Fruit fly (Drosophila melanogaster) whole organism, wandering third instar larva: ENCODE data around the gene ps.

Experiments used
- Abd-B ChIP-seq: fragments of >200 bp; optimal IDR thresholded peaks from 2 replicates; lab custom pipeline; 2017; ENCODE audit warnings: missing biosample characterization, missing genetic modification characterization
- CG9705 ChIP-seq: fragments of 200-800 bp; sonication (Bioruptor generic); optimal IDR thresholded peaks from 2 replicates; lab custom pipeline; 2018; ENCODE audit warnings: missing biosample characterization, mild to moderate bottlenecking, missing genetic modification characterization
- CrebA ChIP-seq: fragments of 200-800 bp; sonication (Bioruptor generic); optimal IDR thresholded peaks from 2 replicates; lab custom pipeline; 2016; ENCODE audit warnings: missing biosample characterization, mild to moderate bottlenecking, missing genetic modification characterization, borderline replicate concordance
- Dfd ChIP-seq: fragments of >200 bp; optimal IDR thresholded peaks from 2 replicates; lab custom pipeline; 2017; ENCODE audit warnings: missing biosample characterization, missing genetic modification characterization
- Dif ChIP-seq: fragments of 200-275, 200-300 bp; sonication (Bioruptor generic); optimal IDR thresholded peaks from 2 replicates; lab custom pipeline; 2018; ENCODE audit warnings: missing biosample characterization, missing genetic modification characterization; ENCODE audit not compliant: partially characterized antibody
- GATAd ChIP-seq: sonication (Bioruptor generic); optimal IDR thresholded peaks from 2 replicates; lab custom pipeline; 2016; ENCODE audit warnings: missing biosample characterization, missing genetic modification characterization
- HLH106 ChIP-seq: fragments of 200-800 bp; optimal IDR thresholded peaks from 3 replicates; lab custom pipeline; 2019; ENCODE audit warnings: missing biosample characterization, mild to moderate bottlenecking, missing genetic modification characterization, moderate library complexity
- Hnf4 ChIP-seq: fragments of 200-800 bp; sonication (Bioruptor generic); optimal IDR thresholded peaks from 2 replicates; lab custom pipeline; 2016; ENCODE audit warnings: missing biosample characterization, mild to moderate bottlenecking, missing genetic modification characterization
- Hr78 ChIP-seq: fragments of >200 bp; optimal IDR thresholded peaks from 2 replicates; lab custom pipeline; 2017; ENCODE audit warnings: missing biosample characterization, missing genetic modification characterization
- Hr83 ChIP-seq: fragments of 200-300 bp; sonication (Bioruptor generic); optimal IDR thresholded peaks from 2 replicates; lab custom pipeline; 2016; ENCODE audit warnings: missing biosample characterization, mild to moderate bottlenecking, missing genetic modification characterization, moderate library complexity; ENCODE audit not compliant: poor library complexity, severe bottlenecking
- Jra ChIP-seq: sonication (Bioruptor generic); optimal IDR thresholded peaks from 2 replicates; lab custom pipeline; 2016; ENCODE audit warnings: missing biosample characterization, missing genetic modification characterization
- Mio ChIP-seq: sonication (Bioruptor generic); optimal IDR thresholded peaks from 2 replicates; lab custom pipeline; 2016; ENCODE audit warnings: missing biosample characterization, missing genetic modification characterization
- Myc ChIP-seq: fragments of >200 bp; optimal IDR thresholded peaks from 2 replicates; lab custom pipeline; 2017
- N ChIP-seq: fragments of >200 bp; optimal IDR thresholded peaks from 2 replicates; lab custom pipeline; 2018; ENCODE audit warnings: missing biosample characterization, missing external identifiers, missing genetic modification characterization
- OdsH ChIP-seq: fragments of 200-800 bp; sonication (Bioruptor generic); optimal IDR thresholded peaks from 2 replicates; lab custom pipeline; 2016; ENCODE audit warnings: missing biosample characterization, mild to moderate bottlenecking, missing genetic modification characterization
- Rel ChIP-seq, 2 experiments: fragments of 200-800 bp; sonication (Bioruptor generic) in 1 of 2; optimal IDR thresholded peaks; 2 replicates in 1 of 2; 3 replicates in 1 of 2; lab custom pipeline; 2016 to 2019; ENCODE audit warnings: mild to moderate bottlenecking in 2 of 2, missing biosample characterization in 2 of 2, missing genetic modification characterization in 2 of 2, moderate library complexity in 1 of 2
- Vsx2 ChIP-seq: fragments of 200-300, 225-300 bp; sonication (Bioruptor generic); optimal IDR thresholded peaks from 2 replicates; lab custom pipeline; 2018; ENCODE audit warnings: missing biosample characterization, missing genetic modification characterization; ENCODE audit not compliant: partially characterized antibody
- brk ChIP-seq: fragments of 200-800 bp; sonication (Bioruptor generic); optimal IDR thresholded peaks from 2 replicates; lab custom pipeline; 2016; ENCODE audit warnings: missing biosample characterization, mild to moderate bottlenecking, missing genetic modification characterization
- dl ChIP-seq, 2 experiments: fragments of 175-275, 200-275 bp in 1 of 2; fragments of 200-275 bp in 1 of 2; sonication (Bioruptor generic); optimal IDR thresholded peaks; lab custom pipeline; 2018; ENCODE audit warnings: mild to moderate bottlenecking in 2 of 2, missing biosample characterization in 2 of 2, missing genetic modification characterization in 2 of 2, moderate library complexity in 2 of 2; ENCODE audit not compliant: partially characterized antibody in 2 of 2, insufficient read depth in 1 of 2
- dmrt93B ChIP-seq: fragments of 200-800 bp; sonication (Bioruptor generic); optimal IDR thresholded peaks from 2 replicates; lab custom pipeline; 2018; ENCODE audit warnings: missing biosample characterization, mild to moderate bottlenecking, missing genetic modification characterization
- dsf ChIP-seq: sonication (Bioruptor generic); optimal IDR thresholded peaks from 2 replicates; lab custom pipeline; 2016; ENCODE audit warnings: missing biosample characterization, missing genetic modification characterization, borderline replicate concordance
- ey ChIP-seq: fragments of 200-800 bp; sonication (Bioruptor generic); optimal IDR thresholded peaks from 2 replicates; lab custom pipeline; 2016; ENCODE audit warnings: missing biosample characterization, missing genetic modification characterization
- foxo ChIP-seq, 2 experiments: fragments of 200-800 bp; sonication (Bioruptor generic); optimal IDR thresholded peaks; 2 replicates in 1 of 2; 3 replicates in 1 of 2; lab custom pipeline; 2016 to 2017; ENCODE audit warnings: missing biosample characterization in 2 of 2, missing genetic modification characterization in 2 of 2
- fru ChIP-seq: fragments of 200-800 bp; sonication (Bioruptor generic); optimal IDR thresholded peaks from 3 replicates; lab custom pipeline; 2016; ENCODE audit warnings: missing biosample characterization, mild to moderate bottlenecking, missing genetic modification characterization
- h ChIP-seq: fragments of 200-800 bp; sonication (Bioruptor generic); optimal IDR thresholded peaks from 3 replicates; lab custom pipeline; 2016; ENCODE audit warnings: missing biosample characterization, mild to moderate bottlenecking, missing genetic modification characterization
- jim ChIP-seq: fragments of 175-275, 200-325 bp; sonication (Bioruptor generic); optimal IDR thresholded peaks from 2 replicates; lab custom pipeline; 2016; ENCODE audit warnings: missing biosample characterization, mild to moderate bottlenecking, missing genetic modification characterization
- lola ChIP-seq: fragments of >200 bp; optimal IDR thresholded peaks from 2 replicates; lab custom pipeline; 2017; ENCODE audit warnings: missing biosample characterization, missing genetic modification characterization
- pan ChIP-seq: fragments of >200 bp; optimal IDR thresholded peaks from 2 replicates; lab custom pipeline; 2017
- psq ChIP-seq: fragments of 200-800 bp; sonication (Bioruptor generic); optimal IDR thresholded peaks from 3 replicates; lab custom pipeline; 2017; ENCODE audit warnings: missing biosample characterization, mild to moderate bottlenecking, missing genetic modification characterization, moderate library complexity
- sage ChIP-seq: fragments of 200-800 bp; sonication (Bioruptor generic); optimal IDR thresholded peaks from 2 replicates; lab custom pipeline; 2016; ENCODE audit warnings: missing biosample characterization, mild to moderate bottlenecking, missing genetic modification characterization
- sv ChIP-seq: fragments of 200-800 bp; sonication (Bioruptor generic); optimal IDR thresholded peaks from 3 replicates; lab custom pipeline; 2016; ENCODE audit warnings: missing biosample characterization, missing genetic modification characterization
- usp ChIP-seq: fragments of >200 bp; optimal IDR thresholded peaks from 2 replicates; lab custom pipeline; 2017; ENCODE audit warnings: missing biosample characterization, missing genetic modification characterization
- woc ChIP-seq: sonication (Bioruptor generic); optimal IDR thresholded peaks from 2 replicates; lab custom pipeline; 2016; ENCODE audit warnings: missing biosample characterization, mild to moderate bottlenecking, missing genetic modification characterization

ps gene

dm6 chr3R:9436358-9436972 lies 18.7 kb downstream of the ps start:
- TF ChIP-seq ey (GFP tag; lab: Kevin White, UChicago), result no peak
- TF ChIP-seq psq (GFP tag; lab: Kevin White, UChicago), result peak; percentile 31
- TF ChIP-seq dl (GFP tag; optimal IDR thresholded peaks at IDR 0.05; lab: Kevin White, UChicago; ENCODE audit: insufficient read depth in 1 of 2, partially characterized antibody in 2 of 2), result peak; percentile 88 to 93
- no peak for TF ChIP-seq dsf (GFP tag; lab: Kevin White, UChicago)
- TF ChIP-seq usp (GFP tag; lab: Kevin White, UChicago), result no peak
- no peak for TF ChIP-seq HLH106 (tag; lab: Kevin White, UChicago)
- peak; percentile 20 for TF ChIP-seq Hr83 (GFP tag; lab: Kevin White, UChicago)
- TF ChIP-seq Hnf4 (GFP tag; lab: Kevin White, UChicago), result no peak
- no peak for TF ChIP-seq GATAd (GFP tag; lab: Kevin White, UChicago)
- TF ChIP-seq CrebA (GFP tag; lab: Kevin White, UChicago), result peak; percentile 27
- TF ChIP-seq foxo (GFP tag; optimal IDR thresholded peaks at IDR 0.05; lab: Kevin White, UChicago), result peak in 1 of 2 experiments; percentile 17
- TF ChIP-seq Dif (GFP tag; lab: Kevin White, UChicago), result peak; percentile 96
- no peak for TF ChIP-seq Hr78
- peak; percentile 8 for TF ChIP-seq OdsH (GFP tag; lab: Kevin White, UChicago)
- peak; percentile 60 for TF ChIP-seq Vsx2 (GFP tag; lab: Kevin White, UChicago)
- peak; percentile 34 for TF ChIP-seq h (GFP tag; lab: Kevin White, UChicago)
- no peak for TF ChIP-seq sage
- no peak for TF ChIP-seq woc (GFP tag; lab: Kevin White, UChicago)
- no peak for TF ChIP-seq dmrt93B (GFP tag; lab: Kevin White, UChicago)
- TF ChIP-seq sv (GFP tag; lab: Kevin White, UChicago), result no peak
- peak; percentile 9 for TF ChIP-seq Jra
- TF ChIP-seq CG9705, result no peak

- TF ChIP-seq Rel (GFP tag; optimal IDR thresholded peaks at IDR 0.05; lab: Kevin White, UChicago) (no peak), Rel (tag; optimal IDR thresholded peaks at IDR 0.05; lab: Kevin White, UChicago) (no peak), N (GFP tag; lab: Kevin White, UChicago) (no peak), lola (GFP tag; lab: Kevin White, UChicago) (no peak), CrebA (GFP tag; lab: Kevin White, UChicago) (no peak), Myc (lab: Kevin White, UChicago) (no peak), pan (lab: Kevin White, UChicago) (no peak), psq (GFP tag; lab: Kevin White, UChicago) (no peak)
These were observed 19.9 kb downstream of the ps start for dm6 chr3R:9437618-9438017.

DNA sequence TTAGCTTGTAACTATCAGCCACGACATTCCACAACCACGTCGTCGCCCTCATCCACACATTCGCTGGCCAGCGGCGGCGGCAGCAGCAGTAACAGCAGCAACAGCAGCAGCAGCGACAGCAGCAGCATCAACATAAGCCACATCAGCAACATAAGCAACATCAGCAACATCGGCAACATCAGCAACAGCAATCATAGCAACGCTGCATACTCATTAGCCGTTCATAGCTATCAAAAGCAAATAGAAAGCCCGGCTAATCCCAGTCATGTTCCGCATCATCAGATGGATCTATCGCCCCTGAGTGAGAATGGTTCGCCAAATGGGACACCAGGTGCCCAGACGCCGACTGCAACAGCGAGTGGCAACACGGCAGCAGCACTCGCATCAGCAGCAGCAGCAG lies 23.4 kb downstream of the ps start:
- TF ChIP-seq usp (GFP tag; lab: Kevin White, UChicago) (no peak), sage (no peak), lola (GFP tag; lab: Kevin White, UChicago) (no peak), Dfd (GFP tag; lab: Kevin White, UChicago) (peak; percentile 95)

dm6 chr3R:9441996-9442395 lies 24.3 kb downstream of the ps start:
- TF ChIP-seq OdsH (GFP tag; lab: Kevin White, UChicago) (no peak), sv (GFP tag; lab: Kevin White, UChicago) (no peak), brk (no peak), Abd-B (no peak), fru (GFP tag; lab: Kevin White, UChicago) (no peak), jim (GFP tag; lab: Kevin White, UChicago) (no peak), woc (GFP tag; lab: Kevin White, UChicago) (no peak), HLH106 (tag; lab: Kevin White, UChicago) (no peak), Dfd (GFP tag; lab: Kevin White, UChicago) (no peak), dmrt93B (GFP tag; lab: Kevin White, UChicago) (no peak), psq (GFP tag; lab: Kevin White, UChicago) (no peak), usp (GFP tag; lab: Kevin White, UChicago) (no peak), dl (GFP tag; optimal IDR thresholded peaks at IDR 0.05; lab: Kevin White, UChicago; ENCODE audit: insufficient read depth in 1 of 2, partially characterized antibody in 2 of 2) (no peak), Jra (no peak), Myc (lab: Kevin White, UChicago) (no peak), pan (lab: Kevin White, UChicago) (no peak), Mio (no peak), Vsx2 (GFP tag; lab: Kevin White, UChicago) (no peak), Hr83 (GFP tag; lab: Kevin White, UChicago) (no peak)
